Fruit fly (Drosophila melanogaster): ENCODE measurements around the gene wapl.

DNA sequence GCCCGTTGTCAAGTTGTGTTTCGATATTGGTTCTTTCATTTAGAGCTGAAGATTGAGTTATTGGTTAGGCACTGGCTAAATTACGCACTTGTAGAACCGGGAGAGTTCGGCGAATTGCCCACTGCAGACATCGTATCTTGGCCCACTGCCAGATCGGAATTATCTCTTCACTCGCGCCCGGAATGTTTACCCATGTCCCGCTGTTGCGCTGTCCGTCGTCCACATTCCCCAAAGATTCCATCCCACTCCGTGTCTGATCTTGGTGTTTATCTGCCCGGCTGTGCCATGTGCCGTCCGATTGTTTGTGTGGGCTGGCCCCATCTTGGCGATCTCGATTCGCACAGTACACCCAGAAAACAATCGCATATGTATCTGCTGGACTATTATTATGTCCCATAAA lies 54.4 kb downstream of the wapl start:
- TF ChIP-seq CG8478 (optimal IDR thresholded peaks at IDR 0.05) (no peak), CTCF (optimal IDR thresholded peaks at IDR 0.05) (no peak)
